Worm (Caenorhabditis elegans) whole organism, late embryonic: ENCODE results near the gene srh-301.

Experiments used
- K09A11.1 ChIP-seq: sonication (generic microtip); optimal IDR thresholded peaks from 2 replicates; lab custom pipeline; 2017; ENCODE audit warnings: antibody characterized with exemption, mild to moderate bottlenecking, missing genetic modification characterization, missing compliant biosample characterization; ENCODE audit not compliant: insufficient read depth
- ceh-14 ChIP-seq: sonication (generic microtip); optimal IDR thresholded peaks from 2 replicates; lab custom pipeline; 2016; ENCODE audit warnings: missing genotype, missing genetic modification characterization, missing compliant biosample characterization
- ceh-18 ChIP-seq: sonication (generic microtip); optimal IDR thresholded peaks from 2 replicates; lab custom pipeline; 2016; ENCODE audit warnings: missing genetic modification characterization, missing compliant biosample characterization
- ceh-19 ChIP-seq: fragments of 200-800 bp; sonication (Bioruptor generic); optimal IDR thresholded peaks from 2 replicates; lab custom pipeline; 2018; ENCODE audit warnings: mild to moderate bottlenecking, missing genetic modification characterization, missing compliant biosample characterization
- ceh-22 ChIP-seq: sonication (generic microtip); optimal IDR thresholded peaks from 2 replicates; lab custom pipeline; 2017; ENCODE audit warnings: missing biosample characterization, missing genetic modification characterization
- ceh-30 ChIP-seq: fragments of 150-350 bp; optimal IDR thresholded peaks from 2 replicates; lab custom pipeline; 2014; ENCODE audit warnings: missing biosample characterization, missing genetic modification characterization
- ceh-31 ChIP-seq: sonication (generic microtip); optimal IDR thresholded peaks from 2 replicates; lab custom pipeline; 2016; ENCODE audit warnings: missing genetic modification characterization, missing compliant biosample characterization
- ceh-34 ChIP-seq: sonication (generic microtip); optimal IDR thresholded peaks from 2 replicates; lab custom pipeline; 2016; ENCODE audit warnings: mild to moderate bottlenecking, missing genetic modification characterization, missing compliant biosample characterization
- ceh-48 ChIP-seq: sonication (generic microtip); optimal IDR thresholded peaks from 2 replicates; lab custom pipeline; 2016; ENCODE audit warnings: missing genetic modification characterization, inconsistent platforms, missing compliant biosample characterization
- ceh-6 ChIP-seq: fragments of 200-800 bp; sonication (Bioruptor generic); optimal IDR thresholded peaks from 2 replicates; lab custom pipeline; 2018; ENCODE audit warnings: mild to moderate bottlenecking, missing genetic modification characterization, missing compliant biosample characterization
- dmd-4 ChIP-seq: sonication (generic microtip); optimal IDR thresholded peaks from 2 replicates; lab custom pipeline; 2016; ENCODE audit warnings: borderline replicate concordance, missing genetic modification characterization, missing compliant biosample characterization
- fax-1 ChIP-seq: sonication (generic microtip); optimal IDR thresholded peaks from 2 replicates; lab custom pipeline; 2016; ENCODE audit warnings: missing genotype, missing genetic modification characterization, missing compliant biosample characterization
- fkh-6 ChIP-seq: sonication (generic microtip); optimal IDR thresholded peaks from 2 replicates; lab custom pipeline; 2016; ENCODE audit warnings: missing genetic modification characterization, missing compliant biosample characterization
- hlh-13 ChIP-seq: fragments of 200-800 bp; sonication (Bioruptor generic); optimal IDR thresholded peaks from 2 replicates; lab custom pipeline; 2018; ENCODE audit warnings: mild to moderate bottlenecking, missing genetic modification characterization, missing compliant biosample characterization
- hlh-15 ChIP-seq: sonication (generic microtip); optimal IDR thresholded peaks from 2 replicates; lab custom pipeline; 2016; ENCODE audit warnings: missing genetic modification characterization, missing compliant biosample characterization
- hlh-6 ChIP-seq: sonication (generic microtip); optimal IDR thresholded peaks from 2 replicates; lab custom pipeline; 2016; ENCODE audit warnings: missing genotype, missing genetic modification characterization, missing compliant biosample characterization
- hlh-8 ChIP-seq: sonication (generic microtip); optimal IDR thresholded peaks from 2 replicates; lab custom pipeline; 2016; ENCODE audit warnings: missing genotype, missing genetic modification characterization, missing compliant biosample characterization
- madf-2 ChIP-seq: sonication (generic microtip); optimal IDR thresholded peaks from 2 replicates; lab custom pipeline; 2017; ENCODE audit warnings: missing genetic modification characterization, missing compliant biosample characterization
- mec-3 ChIP-seq: sonication (generic microtip); optimal IDR thresholded peaks from 2 replicates; lab custom pipeline; 2016; ENCODE audit warnings: borderline replicate concordance, missing genetic modification characterization, missing compliant biosample characterization
- nhr-11 ChIP-seq: fragments of 150-350 bp; optimal IDR thresholded peaks from 2 replicates; lab custom pipeline; 2014; ENCODE audit warnings: missing biosample characterization, missing genetic modification characterization
- nhr-232 ChIP-seq: sonication (generic microtip); optimal IDR thresholded peaks from 2 replicates; lab custom pipeline; 2016; ENCODE audit warnings: missing genetic modification characterization, missing compliant biosample characterization
- odd-2 ChIP-seq: sonication (generic microtip); optimal IDR thresholded peaks from 2 replicates; lab custom pipeline; 2017; ENCODE audit warnings: antibody characterized with exemption, mild to moderate bottlenecking, missing genetic modification characterization, missing compliant biosample characterization
- pag-3 ChIP-seq: sonication (generic microtip); optimal IDR thresholded peaks from 2 replicates; lab custom pipeline; 2016; ENCODE audit warnings: missing compliant biosample characterization, missing genetic modification characterization, borderline replicate concordance
- pat-9 ChIP-seq: fragments of 200-800 bp; sonication (Bioruptor generic); optimal IDR thresholded peaks from 2 replicates; lab custom pipeline; 2018; ENCODE audit warnings: mild to moderate bottlenecking, missing genetic modification characterization, moderate library complexity, missing compliant biosample characterization
- pqm-1 ChIP-seq: sonication (generic microtip); optimal IDR thresholded peaks from 2 replicates; lab custom pipeline; 2016; ENCODE audit warnings: missing genetic modification characterization, missing compliant biosample characterization
- pros-1 ChIP-seq: fragments of 150-350 bp; optimal IDR thresholded peaks from 2 replicates; lab custom pipeline; 2014; ENCODE audit warnings: missing biosample characterization, missing genetic modification reagents, missing genetic modification characterization
- ref-2 ChIP-seq: sonication (generic microtip); optimal IDR thresholded peaks from 2 replicates; lab custom pipeline; 2016; ENCODE audit warnings: missing genetic modification characterization, missing compliant biosample characterization
- rnt-1 ChIP-seq: sonication (generic microtip); optimal IDR thresholded peaks from 2 replicates; lab custom pipeline; 2016; ENCODE audit warnings: missing genetic modification characterization, missing compliant biosample characterization
- sdc-2 ChIP-seq: sonication (generic microtip); optimal IDR thresholded peaks from 2 replicates; lab custom pipeline; 2016; ENCODE audit warnings: missing genotype, missing genetic modification characterization, missing compliant biosample characterization
- sox-2 ChIP-seq: fragments of 200-800 bp; sonication (Bioruptor generic); IDR thresholded peaks from 2 replicates; pipeline ENCODE4 v1.3.6; 2022; ENCODE audit warnings: missing genetic modification reagents, missing genetic modification characterization, missing compliant biosample characterization
- tbx-7 ChIP-seq: sonication (generic microtip); optimal IDR thresholded peaks from 2 replicates; lab custom pipeline; 2016; ENCODE audit warnings: missing genotype, missing genetic modification characterization, missing compliant biosample characterization
- unc-42 ChIP-seq: sonication (generic microtip); optimal IDR thresholded peaks from 2 replicates; lab custom pipeline; 2016; ENCODE audit warnings: missing genotype, missing genetic modification characterization, missing compliant biosample characterization
- unc-55 ChIP-seq: sonication (generic microtip); optimal IDR thresholded peaks from 2 replicates; lab custom pipeline; 2017; ENCODE audit warnings: missing biosample characterization, missing genetic modification reagents, missing genetic modification characterization
- zip-5 ChIP-seq: sonication (generic microtip); optimal IDR thresholded peaks from 2 replicates; lab custom pipeline; 2016; ENCODE audit warnings: missing genetic modification characterization, missing compliant biosample characterization

Gene srh-301

ce11 chrV:17810053-17810452 is 14.7 kb upstream of the srh-301 start, which contains the start of gene srh-296:
Gene srh-296 (plus strand): TSS chrV:17810353.
- TF ChIP-seq hlh-15 (no peak), sdc-2 (tag; lab: Kevin White, UChicago) (no peak), rnt-1 (no peak), pros-1 (tag; lab: Kevin White, UChicago) (no peak), ceh-31 (tag; lab: Kevin White, UChicago) (no peak), hlh-8 (tag; lab: Kevin White, UChicago) (no peak), pag-3 (no peak), tbx-7 (no peak)

- TF ChIP-seq unc-42 (tag; lab: Kevin White, UChicago) (no peak), ref-2 (tag; lab: Kevin White, UChicago) (peak; percentile 25), ceh-14 (tag; lab: Kevin White, UChicago) (peak; percentile 2), hlh-6 (tag; lab: Kevin White, UChicago) (peak; percentile 59)
- TF ChIP-seq, all 69 proteins: peak for 3
Observed at ce11 chrV:17812127-17812526, 12.6 kb upstream of the srh-301 start.

- TF ChIP-seq sox-2 (GFP tag; lab: Robert Waterston, UW) (no peak), hlh-13 (no peak), nhr-232 (tag; lab: Kevin White, UChicago) (no peak), K09A11.1 (tag; lab: Kevin White, UChicago) (no peak), hlh-8 (tag; lab: Kevin White, UChicago) (no peak), fkh-6 (tag; lab: Kevin White, UChicago) (no peak), sdc-2 (tag; lab: Kevin White, UChicago) (no peak), tbx-7 (no peak), ceh-18 (tag; lab: Kevin White, UChicago) (no peak), ceh-22 (tag; lab: Kevin White, UChicago) (no peak)
- TF ChIP-seq, all 69 proteins: peak for 0
Observed at ce11 chrV:17818567-17818966, 6.1 kb upstream of the srh-301 start, which contains the start of gene srh-298. Gene srh-298 (plus strand): TSS chrV:17818867.

- TF ChIP-seq zip-5 (tag; lab: Kevin White, UChicago) (no peak), ceh-48 (no peak), pat-9 (tag; lab: Kevin White, UChicago) (no peak), mec-3 (tag; lab: Kevin White, UChicago) (no peak), odd-2 (tag; lab: Kevin White, UChicago) (no peak), ceh-19 (GFP tag; lab: Kevin White, UChicago) (no peak), hlh-13 (no peak)
Observed at ce11 chrV:17819704-17820103, 5.0 kb upstream of the srh-301 start.

- TF ChIP-seq pag-3 = no peak
- no peak for TF ChIP-seq ceh-30 (tag; lab: Kevin White, UChicago)
- no peak for TF ChIP-seq hlh-15
- no peak for TF ChIP-seq ceh-6 (GFP tag; lab: Kevin White, UChicago)
- TF ChIP-seq sdc-2 (tag; lab: Kevin White, UChicago) = no peak
- no peak for TF ChIP-seq hlh-6 (tag; lab: Kevin White, UChicago)
- TF ChIP-seq pqm-1 (tag; lab: Kevin White, UChicago) = no peak
- no peak for TF ChIP-seq pat-9 (tag; lab: Kevin White, UChicago)
- TF ChIP-seq fax-1 (tag; lab: Kevin White, UChicago) = no peak
- no peak for TF ChIP-seq K09A11.1 (tag; lab: Kevin White, UChicago)
- TF ChIP-seq ceh-34 = no peak
- no peak for TF ChIP-seq unc-55
- TF ChIP-seq madf-2 = no peak
- TF ChIP-seq dmd-4 = no peak
- no peak for TF ChIP-seq odd-2 (tag; lab: Kevin White, UChicago)
- no peak for TF ChIP-seq unc-42 (tag; lab: Kevin White, UChicago)
- no peak for TF ChIP-seq nhr-11 (tag; lab: Kevin White, UChicago)
- TF ChIP-seq ceh-14 (tag; lab: Kevin White, UChicago) = no peak
Observed at ce11 chrV:17821805-17822204, 2.9 kb upstream of the srh-301 start, which contains the start of gene srh-300. Gene srh-300 (plus strand): TSS chrV:17822105.
